Worm (Caenorhabditis elegans) whole organism, young adult: Measurements from ENCODE around the gene nhr-146.

Experiments
- ama-1 ChIP-seq, 3 experiments: fragments of 150-350 bp in 1 of 3; sonication (generic microtip) in 2 of 3; optimal IDR thresholded peaks; 2 replicates each; lab custom pipeline; 2014 to 2018; ENCODE audit warnings: missing biosample characterization in 2 of 3, missing genetic modification characterization in 2 of 3, missing genetic modification reagents in 2 of 3
- madf-6 ChIP-seq: fragments of 200-800 bp; sonication (Bioruptor generic); IDR thresholded peaks from 2 replicates; pipeline ENCODE4 v1.3.6; 2022; ENCODE audit warnings: missing genetic modification reagents, missing genetic modification characterization, missing compliant biosample characterization

- no peak for TF ChIP-seq madf-6
- TF ChIP-seq ama-1 (optimal IDR thresholded peaks at IDR 0.05; lab: Kevin White, UChicago) = no peak
- TF ChIP-seq ama-1 (GFP tag; optimal IDR thresholded peaks at IDR 0.05; lab: Kevin White, UChicago) = no peak
Measured at ce11 chrIV:1613592-1613991, 13.0 kb upstream of the nhr-146 start, which contains the start of gene nhr-122.
